Fruit fly (Drosophila melanogaster): Measurements from ENCODE around the gene by.

The by gene

dm6 chr3R:9533181-9534124 is 642 bp upstream of the by start (continued):
- TF ChIP-seq topi (GFP tag; optimal IDR thresholded peaks at IDR 0.05) (peak; percentile 98), salr (GFP tag; optimal IDR thresholded peaks at IDR 0.05) (peak; percentile 90 to 99), CG34406 (GFP tag; optimal IDR thresholded peaks at IDR 0.05) (peak; percentile 96), dsx (GFP tag; optimal IDR thresholded peaks at IDR 0.05; ENCODE audit: poor library complexity, severe bottlenecking) (peak; percentile 84), Blimp-1 (GFP tag; optimal IDR thresholded peaks at IDR 0.05) (peak; percentile 92), CG11294 (GFP tag; IDR thresholded peaks at IDR 0.05) (peak; percentile 88), net (GFP tag; optimal IDR thresholded peaks at IDR 0.05) (peak; percentile 98), CG11762 (GFP tag; optimal IDR thresholded peaks at IDR 0.05; ENCODE audit: insufficient read depth) (peak; percentile 96), eg (GFP tag; IDR thresholded peaks at IDR 0.05) (peak; percentile 89), CG15336 (GFP tag; IDR thresholded peaks at IDR 0.05) (peak; percentile 92), OdsH (GFP tag; optimal IDR thresholded peaks at IDR 0.05) (peak; percentile 96), Sox14 (GFP tag; optimal IDR thresholded peaks at IDR 0.05) (peak; percentile 98), Sox102F (GFP tag; optimal IDR thresholded peaks at IDR 0.05) (peak; percentile 97), CG3919 (GFP tag; optimal IDR thresholded peaks at IDR 0.05) (peak; percentile 97), CG4318 (GFP tag; optimal IDR thresholded peaks at IDR 0.05) (peak; percentile 98)

DNA sequence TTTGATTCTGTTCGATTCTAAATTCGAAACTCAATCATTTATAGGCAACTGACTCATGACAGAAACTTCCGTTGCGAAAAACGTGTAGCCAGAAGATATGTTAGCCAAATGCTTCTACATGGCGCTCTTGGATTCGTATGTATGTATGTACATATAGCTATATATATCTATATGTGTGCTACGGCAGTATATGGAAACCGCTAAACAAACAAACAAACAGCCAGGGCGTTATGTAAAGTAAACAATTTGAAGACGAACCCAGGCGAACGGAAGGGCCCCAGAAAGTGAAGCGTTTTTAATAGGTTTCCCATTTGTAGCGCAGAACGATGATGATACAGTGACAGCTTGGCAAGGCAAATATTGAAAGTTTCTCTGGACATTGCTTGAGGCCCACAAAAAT is 2.9 kb downstream of the by start:
- TF ChIP-seq CG11762 (GFP tag; optimal IDR thresholded peaks at IDR 0.05; ENCODE audit: insufficient read depth) (no peak), CG8319 (GFP tag; optimal IDR thresholded peaks at IDR 0.05) (no peak), fkh (GFP tag; optimal IDR thresholded peaks at IDR 0.05) (peak; percentile 74)

dm6 chr3R:9529387-9529897 is 3.4 kb downstream of the by start:
- no peak for TF ChIP-seq Hr39 (GFP tag; optimal IDR thresholded peaks at IDR 0.05)
- TF ChIP-seq svp (GFP tag): peak; percentile 50
- no peak for TF ChIP-seq salr (GFP tag; optimal IDR thresholded peaks at IDR 0.05)
- TF ChIP-seq fkh (GFP tag; optimal IDR thresholded peaks at IDR 0.05): peak; percentile 62
- TF ChIP-seq Hr4 (GFP tag; optimal IDR thresholded peaks at IDR 0.05): no peak
- TF ChIP-seq CG15336 (GFP tag; IDR thresholded peaks at IDR 0.05): no peak
- TF ChIP-seq Smox (GFP tag; optimal IDR thresholded peaks at IDR 0.05): no peak
- no peak for TF ChIP-seq CG16779 (tag; optimal IDR thresholded peaks at IDR 0.05)
- TF ChIP-seq ss (GFP tag; optimal IDR thresholded peaks at IDR 0.05): no peak
- TF ChIP-seq CG11902 (GFP tag; optimal IDR thresholded peaks at IDR 0.05): no peak
- no peak for TF ChIP-seq cyc (GFP tag; optimal IDR thresholded peaks at IDR 0.05)
- TF ChIP-seq Eip75B (GFP tag; optimal IDR thresholded peaks at IDR 0.05): no peak
- no peak for TF ChIP-seq OdsH (GFP tag; optimal IDR thresholded peaks at IDR 0.05)
- TF ChIP-seq Sox15 (GFP tag; optimal IDR thresholded peaks at IDR 0.05): no peak
- TF ChIP-seq fd85E (GFP tag; optimal IDR thresholded peaks at IDR 0.05): no peak
- TF ChIP-seq topi (GFP tag; optimal IDR thresholded peaks at IDR 0.05): no peak
- TF ChIP-seq CG8632 (GFP tag; optimal IDR thresholded peaks at IDR 0.05): no peak

dm6 chr3R:9527907-9528842 is 4.6 kb downstream of the by start:
- TF ChIP-seq fd59A (GFP tag; optimal IDR thresholded peaks at IDR 0.05) (peak; percentile 28), lz (GFP tag; optimal IDR thresholded peaks at IDR 0.05) (peak; percentile 85), CG8319 (GFP tag; optimal IDR thresholded peaks at IDR 0.05) (peak; percentile 85), Sox14 (GFP tag; optimal IDR thresholded peaks at IDR 0.05) (no peak), Blimp-1 (GFP tag; optimal IDR thresholded peaks at IDR 0.05) (peak; percentile 27), ss (GFP tag; optimal IDR thresholded peaks at IDR 0.05) (no peak), esn (GFP tag; optimal IDR thresholded peaks at IDR 0.05) (peak; percentile 87), dac (GFP tag; optimal IDR thresholded peaks at IDR 0.05) (peak; percentile 71), Eip75B (GFP tag; optimal IDR thresholded peaks at IDR 0.05) (no peak), CG10669 (GFP tag; optimal IDR thresholded peaks at IDR 0.05) (peak; percentile 85), Lpt (GFP tag; optimal IDR thresholded peaks at IDR 0.05) (peak; percentile 76), CG4318 (GFP tag; optimal IDR thresholded peaks at IDR 0.05) (peak; percentile 68), CG11294 (GFP tag; IDR thresholded peaks at IDR 0.05) (peak; percentile 94), svp (GFP tag) (peak; percentile 94), CG6792 (GFP tag; optimal IDR thresholded peaks at IDR 0.05) (peak; percentile 84), CG3919 (GFP tag; optimal IDR thresholded peaks at IDR 0.05) (peak; percentile 94), Hr38 (GFP tag; optimal IDR thresholded peaks at IDR 0.05) (peak; percentile 12), CG7368 (GFP tag; optimal IDR thresholded peaks at IDR 0.05) (no peak), net (GFP tag; optimal IDR thresholded peaks at IDR 0.05) (peak; percentile 88), CG32006 (GFP tag; optimal IDR thresholded peaks at IDR 0.05) (no peak), CG6276 (GFP tag; optimal IDR thresholded peaks at IDR 0.05) (peak; percentile 90)
